Fruit fly (Drosophila melanogaster) whole organism, embryonic: Measurements from ENCODE around the gene CG12241.
A peak's percentile ranks its signal among the peaks of the same experiment; 100 is the strongest.

Experiments used
- Asciz ChIP-seq: fragments of 200-800 bp; sonication (Bioruptor generic); optimal IDR thresholded peaks from 2 replicates; lab custom pipeline; 2017; ENCODE audit warnings: missing biosample characterization, mild to moderate bottlenecking, missing genetic modification characterization, missing genetic modification reagents
- B-H1 ChIP-seq: fragments of 200-800 bp; sonication (Bioruptor generic); IDR thresholded peaks from 3 replicates; pipeline ENCODE4 v1.3.6; 2022; ENCODE audit warnings: missing biosample characterization, missing genetic modification characterization
- CG10543 ChIP-seq: fragments of 200-800 bp; sonication (Bioruptor generic); optimal IDR thresholded peaks from 3 replicates; lab custom pipeline; 2017; ENCODE audit warnings: missing biosample characterization, mild to moderate bottlenecking, missing genetic modification characterization, moderate library complexity
- CG11695 ChIP-seq: fragments of 200-800 bp; sonication (Bioruptor generic); IDR thresholded peaks from 3 replicates; pipeline ENCODE4 v1.3.6; 2022; ENCODE audit warnings: missing biosample characterization, missing genetic modification characterization
- CG12104 ChIP-seq: fragments of 200-800 bp; sonication (Bioruptor generic); optimal IDR thresholded peaks from 3 replicates; lab custom pipeline; 2016; ENCODE audit warnings: missing biosample characterization, missing genetic modification characterization
- CG12769 ChIP-seq: fragments of 200-800 bp; sonication (Bioruptor generic); optimal IDR thresholded peaks from 2 replicates; lab custom pipeline; 2019; ENCODE audit warnings: missing biosample characterization, mild to moderate bottlenecking, missing genetic modification characterization, moderate library complexity
- CG15514 ChIP-seq: fragments of 200-800 bp; sonication (Bioruptor generic); optimal IDR thresholded peaks from 3 replicates; lab custom pipeline; 2017; ENCODE audit warnings: missing biosample characterization, missing genetic modification characterization, mild to moderate bottlenecking, moderate library complexity, missing genetic modification reagents
- CG16863 ChIP-seq: fragments of 200-800 bp; sonication (Bioruptor generic); optimal IDR thresholded peaks from 3 replicates; lab custom pipeline; 2016; ENCODE audit warnings: missing biosample characterization, missing genetic modification characterization
- CG17361 ChIP-seq: fragments of 200-800 bp; sonication (Bioruptor generic); IDR thresholded peaks from 3 replicates; pipeline ENCODE4 v1.3.6; 2022; ENCODE audit warnings: missing biosample characterization, missing genetic modification characterization
- CG17385 ChIP-seq: fragments of 200-800 bp; sonication (Bioruptor generic); optimal IDR thresholded peaks from 3 replicates; lab custom pipeline; 2018; ENCODE audit warnings: missing biosample characterization, mild to moderate bottlenecking, missing genetic modification characterization
- CG17829 ChIP-seq: fragments of 200-800 bp; optimal IDR thresholded peaks from 2 replicates; lab custom pipeline; 2019; ENCODE audit warnings: missing biosample characterization, mild to moderate bottlenecking, missing genetic modification characterization, moderate library complexity
- CG18599 ChIP-seq: fragments of 200-800 bp; sonication (Bioruptor generic); optimal IDR thresholded peaks from 3 replicates; lab custom pipeline; 2017; ENCODE audit warnings: missing biosample characterization, missing genetic modification characterization, mild to moderate bottlenecking, moderate library complexity, missing genetic modification reagents
- CG2116 ChIP-seq: fragments of 200-800 bp; sonication (Bioruptor generic); optimal IDR thresholded peaks from 3 replicates; lab custom pipeline; 2018; ENCODE audit warnings: missing biosample characterization, mild to moderate bottlenecking, missing genetic modification characterization
- CG2129 ChIP-seq: fragments of 200-800 bp; sonication (Bioruptor generic); IDR thresholded peaks from 2 replicates; pipeline ENCODE4 v1.3.6; 2022; ENCODE audit warnings: missing biosample characterization, missing genetic modification characterization; ENCODE audit not compliant: partially characterized antibody
- CG30431 ChIP-seq: fragments of 200-800 bp; sonication (Bioruptor generic); optimal IDR thresholded peaks from 2 replicates; lab custom pipeline; 2017; ENCODE audit warnings: missing biosample characterization, missing genetic modification characterization
- CG3407 ChIP-seq: fragments of 200-800 bp; sonication (Bioruptor generic); optimal IDR thresholded peaks from 2 replicates; lab custom pipeline; 2018; ENCODE audit warnings: missing biosample characterization, mild to moderate bottlenecking, missing genetic modification characterization
- CG34422 ChIP-seq: fragments of 200-800 bp; sonication (Bioruptor generic); IDR thresholded peaks from 3 replicates; pipeline ENCODE4 v1.3.6; 2022; ENCODE audit warnings: missing biosample characterization, missing genetic modification characterization
- CG8478 ChIP-seq: fragments of >200 bp; optimal IDR thresholded peaks from 2 replicates; lab custom pipeline; 2018
- Dfd ChIP-seq, 2 experiments: fragments of >200 bp; optimal IDR thresholded peaks; 2 replicates each; lab custom pipeline; 2017; ENCODE audit warnings: missing biosample characterization in 2 of 2, missing genetic modification characterization in 2 of 2
- Ets65A ChIP-seq: fragments of 200-800 bp; sonication (Bioruptor generic); peaks from one replicate; lab custom pipeline; 2016; ENCODE audit warnings: missing biosample characterization, missing genetic modification characterization
- Fer2 ChIP-seq: fragments of 200-800 bp; sonication (Bioruptor generic); optimal IDR thresholded peaks from 2 replicates; lab custom pipeline; 2018; ENCODE audit warnings: missing biosample characterization, mild to moderate bottlenecking, missing genetic modification characterization, moderate library complexity
- HmgZ ChIP-seq: fragments of 200-800 bp; sonication (Bioruptor generic); optimal IDR thresholded peaks from 2 replicates; lab custom pipeline; 2018; ENCODE audit warnings: missing biosample characterization, mild to moderate bottlenecking, missing genetic modification characterization
- Lpt ChIP-seq: fragments of >200 bp; optimal IDR thresholded peaks from 2 replicates; lab custom pipeline; 2018; ENCODE audit warnings: missing biosample characterization, missing genetic modification characterization
- Max ChIP-seq: fragments of 200-800 bp; sonication (Bioruptor generic); optimal IDR thresholded peaks from 2 replicates; lab custom pipeline; 2016; ENCODE audit warnings: missing biosample characterization, mild to moderate bottlenecking, missing genetic modification characterization
- Opbp ChIP-seq: fragments of 200-800 bp; sonication (Bioruptor generic); IDR thresholded peaks from 3 replicates; pipeline ENCODE4 v1.3.6; 2022; ENCODE audit warnings: missing biosample characterization, missing genetic modification characterization; ENCODE audit not compliant: partially characterized antibody
- PHDP ChIP-seq: fragments of 200-800 bp; sonication (Bioruptor generic); optimal IDR thresholded peaks from 3 replicates; lab custom pipeline; 2018; ENCODE audit warnings: missing biosample characterization, mild to moderate bottlenecking, missing genetic modification characterization, moderate library complexity
- aop ChIP-seq: fragments of 200-800 bp; sonication (Bioruptor generic); IDR thresholded peaks from 2 replicates; pipeline ENCODE4 v1.3.6; 2022; ENCODE audit warnings: missing biosample characterization, missing genetic modification characterization
- ash1 ChIP-seq: fragments of 200-800 bp; sonication (Bioruptor generic); optimal IDR thresholded peaks from 2 replicates; lab custom pipeline; 2018; ENCODE audit warnings: missing biosample characterization, mild to moderate bottlenecking, missing genetic modification characterization
- bcd ChIP-seq: fragments of 200-800 bp; sonication (Bioruptor generic); optimal IDR thresholded peaks from 2 replicates; lab custom pipeline; 2017; ENCODE audit warnings: missing biosample characterization, mild to moderate bottlenecking, missing genetic modification characterization
- cg ChIP-seq: fragments of 200-800 bp; sonication (Bioruptor generic); optimal IDR thresholded peaks from 3 replicates; lab custom pipeline; 2019; ENCODE audit warnings: missing biosample characterization, mild to moderate bottlenecking, missing genetic modification characterization, moderate library complexity
- chinmo ChIP-seq: fragments of 200-800 bp; sonication (Bioruptor generic); IDR thresholded peaks from 4 replicates; pipeline ENCODE4 v1.3.6; 2022; ENCODE audit warnings: missing biosample characterization, missing genetic modification characterization; ENCODE audit not compliant: partially characterized antibody
- crol ChIP-seq: fragments of 200-800 bp; sonication (Bioruptor generic); IDR thresholded peaks from 2 replicates; pipeline ENCODE4 v1.3.6; 2022; ENCODE audit warnings: missing biosample characterization, missing genetic modification characterization
- disco-r ChIP-seq: fragments of 200-800 bp; sonication (Bioruptor generic); optimal IDR thresholded peaks from 2 replicates; lab custom pipeline; 2016; ENCODE audit warnings: missing biosample characterization, missing genetic modification characterization
- ewg ChIP-seq: fragments of 200-800 bp; sonication (Bioruptor generic); optimal IDR thresholded peaks from 3 replicates; lab custom pipeline; 2017; ENCODE audit warnings: mild to moderate bottlenecking, missing biosample characterization, missing genetic modification reagents, missing genetic modification characterization
- inv ChIP-seq: fragments of 200-800 bp; sonication (Bioruptor generic); IDR thresholded peaks from 2 replicates; pipeline ENCODE4 v1.3.6; 2022; ENCODE audit warnings: missing biosample characterization, missing genetic modification characterization; ENCODE audit not compliant: partially characterized antibody
- jing ChIP-seq: fragments of 200-800 bp; sonication (Bioruptor generic); optimal IDR thresholded peaks from 2 replicates; lab custom pipeline; 2018; ENCODE audit warnings: missing biosample characterization, mild to moderate bottlenecking, missing genetic modification characterization
- kni ChIP-seq: fragments of 200-800 bp; sonication (Bioruptor generic); optimal IDR thresholded peaks from 3 replicates; lab custom pipeline; 2017; ENCODE audit warnings: mild to moderate bottlenecking, missing biosample characterization, missing genetic modification reagents, missing genetic modification characterization
- lola ChIP-seq, 3 experiments: fragments of >200 bp in 2 of 3; fragments of 200-800 bp in 1 of 3; sonication (Bioruptor generic) in 1 of 3; optimal IDR thresholded peaks; 2 replicates each; lab custom pipeline; 2017 to 2019; ENCODE audit warnings: missing biosample characterization in 3 of 3, missing genetic modification characterization in 3 of 3, mild to moderate bottlenecking in 1 of 3, moderate library complexity in 1 of 3
- nmo ChIP-seq: fragments of 200-800 bp; sonication (Bioruptor generic); optimal IDR thresholded peaks from 2 replicates; lab custom pipeline; 2018; ENCODE audit warnings: missing biosample characterization, mild to moderate bottlenecking, missing genetic modification characterization, moderate library complexity
- oc ChIP-seq: fragments of 200-800 bp; sonication (Bioruptor generic); optimal IDR thresholded peaks from 2 replicates; lab custom pipeline; 2018; ENCODE audit warnings: missing biosample characterization, mild to moderate bottlenecking, missing genetic modification characterization, moderate library complexity
- ranshi ChIP-seq: fragments of 200-800 bp; sonication (Bioruptor generic); IDR thresholded peaks from 2 replicates; pipeline ENCODE4 v1.3.6; 2022; ENCODE audit warnings: missing biosample characterization, missing genetic modification characterization
- sens ChIP-seq: fragments of 200-800 bp; sonication (Bioruptor generic); peaks from one replicate; lab custom pipeline; 2016; ENCODE audit warnings: missing biosample characterization, missing genetic modification characterization
- shn ChIP-seq: fragments of 200-800 bp; sonication (Bioruptor generic); optimal IDR thresholded peaks from 3 replicates; lab custom pipeline; 2016; ENCODE audit warnings: missing biosample characterization, missing genetic modification characterization
- slp2 ChIP-seq: fragments of 200-800 bp; sonication (Bioruptor generic); optimal IDR thresholded peaks from 2 replicates; lab custom pipeline; 2016; ENCODE audit warnings: missing biosample characterization, missing genetic modification characterization
- sqz ChIP-seq: fragments of 200-800 bp; sonication (Bioruptor generic); optimal IDR thresholded peaks from 3 replicates; lab custom pipeline; 2018; ENCODE audit warnings: missing biosample characterization, mild to moderate bottlenecking, missing genetic modification characterization
- tll ChIP-seq, 2 experiments: fragments of 200-800 bp in 1 of 2; fragments of >200 bp in 1 of 2; sonication (Bioruptor generic) in 1 of 2; optimal IDR thresholded peaks; 2 replicates each; lab custom pipeline; 2017 to 2019; ENCODE audit warnings: missing biosample characterization in 2 of 2, missing genetic modification characterization in 2 of 2, mild to moderate bottlenecking in 1 of 2, moderate library complexity in 1 of 2
- twi ChIP-seq: fragments of 200-800 bp; optimal IDR thresholded peaks from 2 replicates; lab custom pipeline; 2019; ENCODE audit warnings: missing biosample characterization, mild to moderate bottlenecking, missing genetic modification characterization, moderate library complexity
- unpg ChIP-seq: fragments of 200-800 bp; sonication (Bioruptor generic); optimal IDR thresholded peaks from 3 replicates; lab custom pipeline; 2018; ENCODE audit warnings: missing biosample characterization, mild to moderate bottlenecking, missing genetic modification characterization, moderate library complexity
- wek ChIP-seq: fragments of 200-800 bp; sonication (Bioruptor generic); optimal IDR thresholded peaks from 3 replicates; lab custom pipeline; 2018; ENCODE audit warnings: missing biosample characterization, mild to moderate bottlenecking, missing genetic modification characterization, moderate library complexity
- zen2 ChIP-seq: fragments of 200-800 bp; sonication (Bioruptor generic); IDR thresholded peaks from 3 replicates; pipeline ENCODE4 v1.3.6; 2022; ENCODE audit warnings: missing biosample characterization, missing genetic modification characterization; ENCODE audit not compliant: partially characterized antibody

The CG12241 gene

DNA sequence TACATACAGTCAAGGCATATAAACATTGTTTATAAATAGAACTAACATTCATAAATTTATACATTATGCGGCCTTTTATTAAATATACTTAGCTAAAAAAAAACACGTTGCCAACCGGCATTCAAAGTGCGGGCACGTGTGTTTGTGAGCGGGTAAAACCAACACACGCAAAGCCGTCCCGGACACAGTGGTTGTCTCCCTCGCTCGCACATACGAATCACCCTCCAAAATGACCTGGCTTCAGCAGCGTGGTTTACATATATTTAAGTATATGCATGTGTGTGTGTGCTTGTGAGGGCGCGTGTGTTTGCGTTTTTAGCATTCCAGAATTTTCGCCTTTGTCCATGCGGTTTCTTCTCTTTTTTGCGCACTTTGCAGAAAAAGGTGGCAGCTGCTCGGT is 24.4 kb downstream of the CG12241 start (continued):
- TF ChIP-seq twi (tag; lab: Kevin White, UChicago) (peak; percentile 40), CG3407 (GFP tag; lab: Kevin White, UChicago) (no peak), CG11695 (GFP tag; lab: Robert Waterston, UW) (no peak), CG17361 (GFP tag; lab: Robert Waterston, UW) (no peak), CG18599 (GFP tag; lab: Kevin White, UChicago) (no peak), sqz (GFP tag; lab: Kevin White, UChicago) (peak; percentile 45), HmgZ (tag; lab: Kevin White, UChicago) (peak; percentile 57), jing (GFP tag; lab: Kevin White, UChicago) (no peak), unpg (no peak), disco-r (GFP tag; lab: Kevin White, UChicago) (no peak), nmo (GFP tag; lab: Kevin White, UChicago) (peak; percentile 15), CG30431 (GFP tag; lab: Kevin White, UChicago) (no peak), crol (GFP tag; lab: Robert Waterston, UW) (no peak), CG34422 (GFP tag; lab: Robert Waterston, UW) (peak; percentile 93), CG12104 (no peak), Dfd (GFP tag; optimal IDR thresholded peaks at IDR 0.05; lab: Kevin White, UChicago) (no peak), wek (no peak), CG12769 (tag; lab: Kevin White, UChicago) (peak; percentile 41), Opbp (GFP tag; lab: Robert Waterston, UW) (0 out of 3 replicates have a peak, but pooled peaks have one; percentile 9), ash1 (GFP tag; lab: Kevin White, UChicago) (no peak), sens (GFP tag; lab: Kevin White, UChicago) (peak; percentile 42), lola (GFP tag; optimal IDR thresholded peaks at IDR 0.05; lab: Kevin White, UChicago) (no peak), zen2 (no peak), CG15514 (GFP tag; lab: Kevin White, UChicago) (peak; percentile 9), inv (GFP tag; lab: Robert Waterston, UW) (no peak), CG8478 (lab: Kevin White, UChicago) (peak; percentile 88), CG2116 (no peak), slp2 (GFP tag; lab: Kevin White, UChicago) (no peak), bcd (no peak), Asciz (GFP tag; lab: Kevin White, UChicago) (no peak), oc (tag; lab: Kevin White, UChicago) (peak; percentile 25), ewg (GFP tag; lab: Kevin White, UChicago) (no peak), CG10543 (peak; percentile 70), shn (GFP tag; lab: Kevin White, UChicago) (no peak), CG2129 (GFP tag; lab: Robert Waterston, UW) (no peak), Fer2 (tag; lab: Kevin White, UChicago) (no peak), Max (GFP tag; lab: Kevin White, UChicago) (peak; percentile 83), PHDP (tag; lab: Kevin White, UChicago) (peak; percentile 11), Ets65A (GFP tag; lab: Kevin White, UChicago) (peak; percentile 81), tll (GFP tag; optimal IDR thresholded peaks at IDR 0.05; lab: Kevin White, UChicago) (peak in 1 of 2 experiments; percentile 16), cg (GFP tag; lab: Kevin White, UChicago) (peak; percentile 98), CG17385 (no peak), Lpt (GFP tag; lab: Kevin White, UChicago) (no peak), CG17829 (tag; lab: Kevin White, UChicago) (no peak), aop (GFP tag; lab: Robert Waterston, UW) (no peak), B-H1 (no peak), chinmo (GFP tag; lab: Robert Waterston, UW) (peak; percentile 84; the same call in 3 of the 4 replicates), kni (GFP tag; lab: Kevin White, UChicago) (no peak), ranshi (GFP tag; lab: Robert Waterston, UW) (no peak), CG16863 (no peak)
